Fruit fly (Drosophila melanogaster) whole organism, pupa: ENCODE results near the gene CG10031.

Source experiments
- CG13204 ChIP-seq: fragments of 200-800 bp; sonication (Bioruptor generic); optimal IDR thresholded peaks from 2 replicates; lab custom pipeline; 2018; ENCODE audit warnings: missing biosample characterization, mild to moderate bottlenecking, missing genetic modification characterization, moderate library complexity
- CG34367 ChIP-seq: fragments of 200-800 bp; sonication (Bioruptor generic); optimal IDR thresholded peaks from 2 replicates; lab custom pipeline; 2018; ENCODE audit warnings: missing biosample characterization, mild to moderate bottlenecking, missing genetic modification characterization

- TF ChIP-seq CG13204 (GFP tag; lab: Kevin White, UChicago) (no peak), CG34367 (no peak)
Measured at dm6 chr2L:3670481-3670880, 28.4 kb downstream of the CG10031 start, which contains the start of gene Sfp24Bc.
